Fruit fly (Drosophila melanogaster) whole organism: ENCODE results near the gene Ork1.

Experiments
- CG8478 ChIP-seq: fragments of >200 bp; optimal IDR thresholded peaks from 2 replicates; lab custom pipeline; 2018; ENCODE audit warnings: inconsistent platforms
- Dll ChIP-seq: fragments of >200 bp; optimal IDR thresholded peaks from 2 replicates; lab custom pipeline; 2017
- EcR ChIP-seq, 2 experiments: fragments of >200 bp; optimal IDR thresholded peaks; 2 replicates each; lab custom pipeline; 2017; ENCODE audit warnings: missing biosample characterization in 2 of 2, missing genetic modification characterization in 2 of 2, missing genetic modification reagents in 2 of 2
- pan ChIP-seq: fragments of >200 bp; optimal IDR thresholded peaks from 2 replicates; lab custom pipeline; 2017
- psq ChIP-seq: fragments of >200 bp; optimal IDR thresholded peaks from 2 replicates; lab custom pipeline; 2017
- usp ChIP-seq: fragments of >200 bp; optimal IDR thresholded peaks from 2 replicates; lab custom pipeline; 2017; ENCODE audit warnings: missing biosample characterization, missing genetic modification characterization, mixed read lengths

The Ork1 gene

DNA sequence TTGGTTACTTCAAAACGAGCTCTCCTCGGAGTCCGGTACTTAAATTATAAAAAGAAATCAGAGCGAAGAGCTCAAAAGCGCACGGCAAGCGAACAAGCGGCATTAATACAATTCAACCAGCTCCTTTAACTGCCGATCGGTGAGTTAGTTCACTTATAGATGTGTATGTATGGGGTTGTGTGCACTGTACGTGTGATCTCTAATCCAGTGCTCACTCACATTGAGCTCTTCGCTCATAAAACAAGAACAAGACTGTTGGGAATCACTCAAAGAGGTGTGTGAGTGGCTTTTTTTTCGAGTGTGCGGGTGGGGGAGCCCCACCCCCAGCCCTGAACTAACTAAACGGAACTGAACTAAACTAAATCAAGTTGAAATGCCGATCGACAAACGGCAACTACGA, at the start of gene Ork1:
Gene Ork1 (minus strand): TSS at position 101 of the 400 bp plus-strand sequence.
- no peak for TF ChIP-seq usp (GFP tag; lab: Kevin White, UChicago)
- TF ChIP-seq Dll (lab: Kevin White, UChicago) = no peak
- no peak for TF ChIP-seq psq
- no peak for TF ChIP-seq CG8478
- no peak for TF ChIP-seq EcR (GFP tag; optimal IDR thresholded peaks at IDR 0.05; lab: Kevin White, UChicago)
- no peak for TF ChIP-seq pan (lab: Kevin White, UChicago)

- TF ChIP-seq usp (GFP tag; lab: Kevin White, UChicago) (no peak), CG8478 (no peak), pan (lab: Kevin White, UChicago) (no peak), EcR (GFP tag; optimal IDR thresholded peaks at IDR 0.05; lab: Kevin White, UChicago) (no peak), Dll (lab: Kevin White, UChicago) (no peak), psq (no peak)
Observed at dm6 chrX:10936599-10936998, 45.5 kb upstream of the Ork1 start.

DNA sequence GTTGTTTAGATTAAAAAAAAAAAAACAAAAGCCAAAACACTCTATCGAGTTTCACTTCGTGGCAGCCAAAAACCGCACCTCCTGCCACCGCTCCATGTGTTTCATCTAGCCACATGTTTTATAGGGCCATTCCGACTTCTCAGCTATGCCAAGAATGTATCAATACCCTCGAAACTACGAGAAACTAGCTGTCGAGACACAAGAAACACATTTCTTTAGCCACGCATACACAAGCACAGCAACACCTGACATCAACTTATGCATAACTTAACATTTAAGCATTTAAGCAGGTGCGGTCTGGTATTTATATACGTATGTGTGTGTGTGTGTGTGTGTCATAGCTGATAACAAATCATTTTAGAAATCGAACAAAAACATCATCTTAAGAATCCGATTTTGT, 44.5 kb upstream of the Ork1 start:
- no peak for TF ChIP-seq EcR (GFP tag; optimal IDR thresholded peaks at IDR 0.05; lab: Kevin White, UChicago)

DNA sequence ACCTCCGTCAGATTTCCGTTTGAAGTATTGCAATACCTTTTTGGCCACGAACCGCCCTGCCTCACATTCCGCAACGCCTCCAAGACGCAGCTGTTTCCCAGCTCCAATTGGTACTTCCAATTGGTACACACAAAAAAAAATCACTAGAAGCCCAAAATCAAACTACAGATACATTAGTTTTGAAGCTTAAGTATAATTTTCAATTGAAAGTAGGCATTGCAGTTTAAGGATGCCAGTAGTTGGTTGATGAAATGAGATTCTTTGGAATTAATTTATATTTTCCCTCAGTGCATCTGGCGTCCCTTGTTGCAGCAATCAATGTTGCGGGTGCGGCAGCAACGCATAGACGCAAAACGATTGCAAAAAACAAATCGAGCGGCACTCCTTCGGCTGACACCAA, 42.7 kb upstream of the Ork1 start:
- TF ChIP-seq pan (lab: Kevin White, UChicago) = no peak
- no peak for TF ChIP-seq usp (GFP tag; lab: Kevin White, UChicago)

dm6 chrX:10932300-10932699, 41.2 kb upstream of the Ork1 start:
- TF ChIP-seq usp (GFP tag; lab: Kevin White, UChicago) (no peak), Dll (lab: Kevin White, UChicago) (no peak), CG8478 (no peak), EcR (GFP tag; optimal IDR thresholded peaks at IDR 0.05; lab: Kevin White, UChicago) (peak in 1 of 2 experiments; percentile 8), pan (lab: Kevin White, UChicago) (no peak), psq (no peak)

DNA sequence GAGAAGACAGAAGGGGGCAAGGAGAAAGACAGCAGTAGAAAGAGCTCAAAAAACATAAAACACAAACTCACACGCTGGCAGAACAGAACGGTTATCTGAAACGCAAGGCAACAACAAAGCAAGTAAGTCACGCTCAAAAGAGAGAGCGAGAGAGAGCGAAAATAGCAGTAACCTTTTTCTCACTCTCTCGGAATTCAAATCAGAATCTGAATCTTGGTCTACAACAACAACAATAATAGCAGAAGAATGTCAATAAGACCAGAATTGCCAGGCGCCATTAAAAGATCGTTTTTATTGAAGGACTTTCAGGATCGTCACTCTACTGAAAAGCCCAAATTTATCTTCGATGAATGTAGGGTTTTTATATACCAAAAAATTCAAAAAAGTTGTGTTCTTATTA, 40.2 kb upstream of the Ork1 start:
- TF ChIP-seq usp (GFP tag; lab: Kevin White, UChicago) (no peak), pan (lab: Kevin White, UChicago) (no peak), Dll (lab: Kevin White, UChicago) (no peak), CG8478 (no peak), psq (no peak), EcR (GFP tag; optimal IDR thresholded peaks at IDR 0.05; lab: Kevin White, UChicago) (no peak)

- no peak for TF ChIP-seq CG8478
- no peak for TF ChIP-seq psq
- TF ChIP-seq Dll (lab: Kevin White, UChicago) = no peak
- no peak for TF ChIP-seq EcR (GFP tag; optimal IDR thresholded peaks at IDR 0.05; lab: Kevin White, UChicago)
- no peak for TF ChIP-seq pan (lab: Kevin White, UChicago)
- no peak for TF ChIP-seq usp (GFP tag; lab: Kevin White, UChicago)
Observed at dm6 chrX:10930553-10931092, 39.6 kb upstream of the Ork1 start, which contains the start of gene Myo10A. TSS of gene Myo10A (plus strand) at chrX:10930840.

DNA sequence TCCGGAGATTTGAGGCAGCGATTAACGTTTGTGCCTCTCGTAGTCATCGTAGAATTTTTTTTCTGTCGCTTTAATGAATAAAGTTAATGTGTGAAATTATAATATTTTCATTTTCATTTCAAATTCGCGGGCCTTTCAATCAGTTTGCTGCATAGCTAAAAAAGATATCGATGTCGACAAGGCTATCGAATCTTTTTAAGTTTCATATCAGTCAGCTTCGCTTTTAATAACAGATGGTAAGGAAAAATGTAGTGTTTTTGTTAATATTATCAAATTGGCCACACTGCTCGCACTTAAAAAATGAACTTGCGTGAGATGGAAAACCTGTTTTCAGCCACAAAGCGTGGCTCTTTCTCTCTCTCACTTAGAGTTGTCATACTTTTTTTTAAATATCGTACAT, 38.6 kb upstream of the Ork1 start:
- TF ChIP-seq CG8478 (no peak), psq (no peak), usp (GFP tag; lab: Kevin White, UChicago) (no peak), pan (lab: Kevin White, UChicago) (no peak), EcR (GFP tag; optimal IDR thresholded peaks at IDR 0.05; lab: Kevin White, UChicago) (no peak), Dll (lab: Kevin White, UChicago) (no peak)

DNA sequence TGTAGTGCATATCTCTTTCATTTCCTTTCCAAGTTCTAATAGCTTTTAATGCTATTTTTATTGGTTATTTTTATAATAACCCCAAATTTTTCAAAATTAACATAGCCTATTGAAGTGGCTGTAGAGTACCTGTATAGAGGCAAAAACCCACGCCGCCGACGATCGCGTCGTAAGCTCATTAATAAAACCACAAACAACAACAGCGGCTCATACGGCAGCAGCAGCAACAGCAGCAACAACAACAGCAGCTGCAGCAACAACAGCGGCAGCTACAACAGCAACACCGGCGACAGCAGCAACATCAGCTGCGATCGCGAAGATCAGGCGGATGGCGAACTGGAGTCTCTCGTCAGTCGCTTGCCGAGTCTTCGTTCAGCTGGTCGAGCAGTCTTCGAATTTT, 36.1 kb upstream of the Ork1 start, which contains the start of gene CG2145:
Gene CG2145 (plus strand): TSS at position 290 of the 400 bp plus-strand sequence.
- no peak for TF ChIP-seq EcR (GFP tag; optimal IDR thresholded peaks at IDR 0.05; lab: Kevin White, UChicago)
- no peak for TF ChIP-seq psq
- no peak for TF ChIP-seq CG8478
- TF ChIP-seq pan (lab: Kevin White, UChicago) = no peak
- no peak for TF ChIP-seq Dll (lab: Kevin White, UChicago)
- no peak for TF ChIP-seq usp (GFP tag; lab: Kevin White, UChicago)

DNA sequence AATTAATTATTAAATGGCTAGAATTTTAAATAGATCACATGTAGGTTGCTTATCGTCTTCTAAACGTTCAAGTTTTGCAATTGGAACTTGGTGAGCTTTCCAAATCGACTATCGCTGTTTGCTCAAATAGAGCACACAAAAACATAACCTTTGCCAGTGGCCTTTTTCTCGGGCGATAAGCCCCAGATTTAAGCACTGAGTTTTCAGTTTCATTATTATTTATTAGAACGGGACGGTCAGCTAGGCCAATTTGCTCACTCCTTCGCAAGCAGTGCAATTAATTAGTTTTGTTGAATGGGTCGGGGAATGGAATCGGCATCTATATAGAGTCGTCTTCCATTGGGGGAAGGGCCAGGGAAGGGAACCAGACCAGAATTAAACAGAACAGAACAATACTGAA, 35.2 kb upstream of the Ork1 start:
- no peak for TF ChIP-seq pan (lab: Kevin White, UChicago)
- no peak for TF ChIP-seq usp (GFP tag; lab: Kevin White, UChicago)
- TF ChIP-seq Dll (lab: Kevin White, UChicago) = no peak
- no peak for TF ChIP-seq psq
- no peak for TF ChIP-seq EcR (GFP tag; optimal IDR thresholded peaks at IDR 0.05; lab: Kevin White, UChicago)
- no peak for TF ChIP-seq CG8478

DNA sequence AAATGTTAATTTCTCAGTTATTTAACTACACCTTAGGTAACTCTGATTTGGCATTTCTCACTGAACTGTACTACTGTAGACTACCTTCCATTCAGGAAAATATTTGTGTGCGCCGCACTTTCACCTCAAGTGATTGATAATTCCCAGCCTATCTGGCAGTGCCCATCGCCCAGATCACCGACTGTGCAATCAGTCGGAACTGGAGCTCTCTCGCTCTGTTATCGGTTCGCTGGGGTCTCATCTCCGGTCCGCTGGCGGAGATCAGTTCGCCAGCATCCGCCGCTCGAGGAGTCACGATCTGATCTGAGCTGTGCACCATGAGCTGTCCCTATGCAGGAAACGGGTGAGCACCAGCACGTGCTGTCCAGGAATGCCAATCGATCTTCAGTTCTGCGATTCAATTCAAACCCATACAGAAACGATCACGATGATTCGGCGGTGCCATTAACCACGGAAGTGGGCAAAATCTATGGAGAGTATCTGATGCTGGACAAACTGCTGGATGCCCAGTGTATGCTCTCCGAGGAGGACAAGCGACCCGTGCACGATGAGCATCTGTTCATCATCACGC, 32.7 kb upstream of the Ork1 start, which contains the start of gene v:
Gene v (plus strand): TSS at position 262 of the 571 bp plus-strand sequence.
- TF ChIP-seq psq (no peak), CG8478 (no peak), EcR (GFP tag; optimal IDR thresholded peaks at IDR 0.05; lab: Kevin White, UChicago) (no peak)

- TF ChIP-seq usp (GFP tag; lab: Kevin White, UChicago) (no peak), EcR (GFP tag; optimal IDR thresholded peaks at IDR 0.05; lab: Kevin White, UChicago) (no peak), psq (no peak), pan (lab: Kevin White, UChicago) (no peak), Dll (lab: Kevin White, UChicago) (no peak), CG8478 (no peak)
Observed at dm6 chrX:10922178-10922577, 31.1 kb upstream of the Ork1 start.

DNA sequence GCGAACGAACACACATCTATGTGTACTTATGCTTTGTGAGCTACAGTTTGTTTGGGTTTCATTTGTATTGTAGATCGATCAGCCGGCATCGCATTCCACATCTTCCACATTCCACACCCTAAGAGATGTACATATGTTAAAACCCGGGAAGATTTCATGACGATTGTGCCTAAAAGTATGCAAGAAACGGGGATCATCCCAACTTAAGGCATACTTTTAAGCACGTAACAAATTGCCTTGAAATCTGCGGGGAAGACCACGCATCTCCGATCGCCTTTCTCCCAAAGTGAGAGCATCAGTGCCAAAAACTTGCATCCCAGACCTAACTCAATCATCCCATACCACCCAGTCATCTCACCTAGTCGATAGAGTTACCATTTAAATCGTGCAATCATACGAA, 30.6 kb upstream of the Ork1 start:
- TF ChIP-seq pan (lab: Kevin White, UChicago) (no peak), Dll (lab: Kevin White, UChicago) (no peak), CG8478 (no peak)
